Worm (Caenorhabditis elegans) whole organism, L3 larva: Measurements from ENCODE around the gene str-28.

ENCODE experiments used
- egl-27 ChIP-seq: sonication (generic microtip); optimal IDR thresholded peaks from 4 replicates; lab custom pipeline; 2017; ENCODE audit warnings: missing biosample characterization, missing genetic modification reagents, missing genetic modification characterization
- fos-1 ChIP-seq: fragments of 150-350 bp; optimal IDR thresholded peaks from 2 replicates; lab custom pipeline; 2014; ENCODE audit warnings: missing biosample characterization, missing genetic modification characterization
- unc-39 ChIP-seq: sonication (generic microtip); optimal IDR thresholded peaks from 4 replicates; lab custom pipeline; 2017; ENCODE audit warnings: missing biosample characterization, missing genetic modification characterization

ce11 chrV:7431016-7431415, 41.7 kb downstream of the str-28 start, which contains the start of gene srw-71:
- TF ChIP-seq unc-39 (tag; lab: Kevin White, UChicago) (no peak), egl-27 (tag; lab: Kevin White, UChicago) (no peak), fos-1 (tag; lab: Kevin White, UChicago) (no peak)
